Fruit fly (Drosophila melanogaster) whole organism, wandering third instar larva: ENCODE data around the gene CG17839.

Experiments used
- CG32264 ChIP-seq: fragments of 200-800 bp; sonication (Bioruptor generic); optimal IDR thresholded peaks from 2 replicates; lab custom pipeline; 2016; ENCODE audit warnings: missing biosample characterization, missing genetic modification characterization
- CG9705 ChIP-seq: fragments of 200-800 bp; sonication (Bioruptor generic); optimal IDR thresholded peaks from 2 replicates; lab custom pipeline; 2018; ENCODE audit warnings: missing biosample characterization, mild to moderate bottlenecking, missing genetic modification characterization
- CrebA ChIP-seq: fragments of 200-800 bp; sonication (Bioruptor generic); optimal IDR thresholded peaks from 2 replicates; lab custom pipeline; 2016; ENCODE audit warnings: missing biosample characterization, mild to moderate bottlenecking, missing genetic modification characterization, borderline replicate concordance
- Dif ChIP-seq: fragments of 200-275, 200-300 bp; sonication (Bioruptor generic); optimal IDR thresholded peaks from 2 replicates; lab custom pipeline; 2018; ENCODE audit warnings: missing biosample characterization, missing genetic modification characterization; ENCODE audit not compliant: partially characterized antibody
- GATAd ChIP-seq: sonication (Bioruptor generic); optimal IDR thresholded peaks from 2 replicates; lab custom pipeline; 2016; ENCODE audit warnings: missing biosample characterization, missing genetic modification characterization
- HLH106 ChIP-seq: fragments of 200-800 bp; optimal IDR thresholded peaks from 3 replicates; lab custom pipeline; 2019; ENCODE audit warnings: missing biosample characterization, mild to moderate bottlenecking, missing genetic modification characterization, moderate library complexity
- Hnf4 ChIP-seq: fragments of 200-800 bp; sonication (Bioruptor generic); optimal IDR thresholded peaks from 2 replicates; lab custom pipeline; 2016; ENCODE audit warnings: missing biosample characterization, mild to moderate bottlenecking, missing genetic modification characterization
- Hr78 ChIP-seq: fragments of >200 bp; optimal IDR thresholded peaks from 2 replicates; lab custom pipeline; 2017; ENCODE audit warnings: missing biosample characterization, missing genetic modification characterization
- Hr83 ChIP-seq: fragments of 200-300 bp; sonication (Bioruptor generic); optimal IDR thresholded peaks from 2 replicates; lab custom pipeline; 2016; ENCODE audit warnings: missing biosample characterization, mild to moderate bottlenecking, missing genetic modification characterization, moderate library complexity; ENCODE audit not compliant: poor library complexity, severe bottlenecking
- Jra ChIP-seq: sonication (Bioruptor generic); optimal IDR thresholded peaks from 2 replicates; lab custom pipeline; 2016; ENCODE audit warnings: missing biosample characterization, missing genetic modification characterization
- Mio ChIP-seq: sonication (Bioruptor generic); optimal IDR thresholded peaks from 2 replicates; lab custom pipeline; 2016; ENCODE audit warnings: missing biosample characterization, missing genetic modification characterization
- Myc ChIP-seq: fragments of >200 bp; optimal IDR thresholded peaks from 2 replicates; lab custom pipeline; 2017
- N ChIP-seq: fragments of >200 bp; optimal IDR thresholded peaks from 2 replicates; lab custom pipeline; 2018; ENCODE audit warnings: missing biosample characterization, missing external identifiers, missing genetic modification characterization
- OdsH ChIP-seq: fragments of 200-800 bp; sonication (Bioruptor generic); optimal IDR thresholded peaks from 2 replicates; lab custom pipeline; 2016; ENCODE audit warnings: missing biosample characterization, mild to moderate bottlenecking, missing genetic modification characterization
- Rel ChIP-seq, 2 experiments: fragments of 200-800 bp; sonication (Bioruptor generic) in 1 of 2; optimal IDR thresholded peaks; 2 replicates in 1 of 2; 3 replicates in 1 of 2; lab custom pipeline; 2016 to 2019; ENCODE audit warnings: mild to moderate bottlenecking in 2 of 2, missing biosample characterization in 2 of 2, missing genetic modification characterization in 2 of 2, moderate library complexity in 1 of 2
- Sp1 ChIP-seq: fragments of 200-800 bp; sonication (Bioruptor generic); optimal IDR thresholded peaks from 3 replicates; lab custom pipeline; 2019; ENCODE audit warnings: missing biosample characterization, mild to moderate bottlenecking, missing genetic modification characterization, moderate library complexity
- Vsx2 ChIP-seq: fragments of 200-300, 225-300 bp; sonication (Bioruptor generic); optimal IDR thresholded peaks from 2 replicates; lab custom pipeline; 2018; ENCODE audit warnings: missing biosample characterization, missing genetic modification characterization; ENCODE audit not compliant: partially characterized antibody
- br ChIP-seq: fragments of 200-800 bp; sonication (Bioruptor generic); optimal IDR thresholded peaks from 2 replicates; lab custom pipeline; 2016; ENCODE audit warnings: missing biosample characterization, missing genetic modification characterization
- brk ChIP-seq: fragments of 200-800 bp; sonication (Bioruptor generic); optimal IDR thresholded peaks from 2 replicates; lab custom pipeline; 2016; ENCODE audit warnings: missing biosample characterization, mild to moderate bottlenecking, missing genetic modification characterization
- dl ChIP-seq, 2 experiments: fragments of 175-275, 200-275 bp in 1 of 2; fragments of 200-275 bp in 1 of 2; sonication (Bioruptor generic); optimal IDR thresholded peaks; lab custom pipeline; 2018; ENCODE audit warnings: mild to moderate bottlenecking in 2 of 2, missing biosample characterization in 2 of 2, missing genetic modification characterization in 2 of 2, moderate library complexity in 2 of 2; ENCODE audit not compliant: partially characterized antibody in 2 of 2, insufficient read depth in 1 of 2
- dmrt93B ChIP-seq: fragments of 200-800 bp; sonication (Bioruptor generic); optimal IDR thresholded peaks from 2 replicates; lab custom pipeline; 2018; ENCODE audit warnings: missing biosample characterization, mild to moderate bottlenecking, missing genetic modification characterization
- dsf ChIP-seq: sonication (Bioruptor generic); optimal IDR thresholded peaks from 2 replicates; lab custom pipeline; 2016; ENCODE audit warnings: missing biosample characterization, missing genetic modification characterization, borderline replicate concordance
- ey ChIP-seq: fragments of 200-800 bp; sonication (Bioruptor generic); optimal IDR thresholded peaks from 2 replicates; lab custom pipeline; 2016; ENCODE audit warnings: missing biosample characterization, missing genetic modification characterization
- foxo ChIP-seq, 2 experiments: fragments of 200-800 bp; sonication (Bioruptor generic); optimal IDR thresholded peaks; 2 replicates in 1 of 2; 3 replicates in 1 of 2; lab custom pipeline; 2016 to 2017; ENCODE audit warnings: missing biosample characterization in 2 of 2, missing genetic modification characterization in 2 of 2
- fru ChIP-seq: fragments of 200-800 bp; sonication (Bioruptor generic); optimal IDR thresholded peaks from 3 replicates; lab custom pipeline; 2016; ENCODE audit warnings: missing biosample characterization, mild to moderate bottlenecking, missing genetic modification characterization
- h ChIP-seq: fragments of 200-800 bp; sonication (Bioruptor generic); optimal IDR thresholded peaks from 3 replicates; lab custom pipeline; 2016; ENCODE audit warnings: missing biosample characterization, mild to moderate bottlenecking, missing genetic modification characterization
- jim ChIP-seq: fragments of 175-275, 200-325 bp; sonication (Bioruptor generic); optimal IDR thresholded peaks from 2 replicates; lab custom pipeline; 2016; ENCODE audit warnings: missing biosample characterization, mild to moderate bottlenecking, missing genetic modification characterization
- lola ChIP-seq: fragments of >200 bp; optimal IDR thresholded peaks from 2 replicates; lab custom pipeline; 2017; ENCODE audit warnings: missing biosample characterization, missing genetic modification characterization
- pan ChIP-seq: fragments of >200 bp; optimal IDR thresholded peaks from 2 replicates; lab custom pipeline; 2017
- psq ChIP-seq: fragments of 200-800 bp; sonication (Bioruptor generic); optimal IDR thresholded peaks from 3 replicates; lab custom pipeline; 2017; ENCODE audit warnings: missing biosample characterization, mild to moderate bottlenecking, missing genetic modification characterization, moderate library complexity
- rgr ChIP-seq: fragments of 200-800 bp; sonication (Bioruptor generic); optimal IDR thresholded peaks from 3 replicates; lab custom pipeline; 2016; ENCODE audit warnings: missing biosample characterization, mild to moderate bottlenecking, missing genetic modification characterization
- sage ChIP-seq: fragments of 200-800 bp; sonication (Bioruptor generic); optimal IDR thresholded peaks from 2 replicates; lab custom pipeline; 2016; ENCODE audit warnings: missing biosample characterization, mild to moderate bottlenecking, missing genetic modification characterization
- sv ChIP-seq: fragments of 200-800 bp; sonication (Bioruptor generic); optimal IDR thresholded peaks from 3 replicates; lab custom pipeline; 2016; ENCODE audit warnings: missing biosample characterization, missing genetic modification characterization
- tai ChIP-seq: sonication (Bioruptor generic); optimal IDR thresholded peaks from 2 replicates; lab custom pipeline; 2016; ENCODE audit warnings: missing biosample characterization, missing genetic modification characterization
- usp ChIP-seq: fragments of >200 bp; optimal IDR thresholded peaks from 2 replicates; lab custom pipeline; 2017; ENCODE audit warnings: missing biosample characterization, missing genetic modification characterization
- woc ChIP-seq: sonication (Bioruptor generic); optimal IDR thresholded peaks from 2 replicates; lab custom pipeline; 2016; ENCODE audit warnings: missing biosample characterization, mild to moderate bottlenecking, missing genetic modification characterization

Gene CG17839

dm6 chr3L:14757464-14758384 is 47.2 kb upstream of the CG17839 start, which contains the start of gene CG42507:
Gene CG42507, minus strand, starts transcription at chr3L:14757962.
- TF ChIP-seq usp (GFP tag; lab: Kevin White, UChicago), result no peak
- TF ChIP-seq Rel (GFP tag; optimal IDR thresholded peaks at IDR 0.05; lab: Kevin White, UChicago), result peak; percentile 85
- peak; percentile 45 for TF ChIP-seq Rel (tag; optimal IDR thresholded peaks at IDR 0.05; lab: Kevin White, UChicago)
- TF ChIP-seq lola (GFP tag; lab: Kevin White, UChicago), result no peak
- no peak for TF ChIP-seq Jra (GFP tag; lab: Kevin White, UChicago)
- TF ChIP-seq dsf, result no peak
- no peak for TF ChIP-seq rgr (GFP tag; lab: Kevin White, UChicago)
- TF ChIP-seq Hnf4, result peak; percentile 19
- TF ChIP-seq Myc, result no peak
- peak; percentile 71 for TF ChIP-seq Hr83 (GFP tag; lab: Kevin White, UChicago)
- no peak for TF ChIP-seq h
- TF ChIP-seq foxo (GFP tag; optimal IDR thresholded peaks at IDR 0.05; lab: Kevin White, UChicago), result peak in 1 of 2 experiments; percentile 61
- no peak for TF ChIP-seq OdsH (GFP tag; lab: Kevin White, UChicago)
- TF ChIP-seq CG32264 (GFP tag; lab: Kevin White, UChicago), result peak; percentile 19
- TF ChIP-seq N, result no peak
- TF ChIP-seq br (GFP tag; lab: Kevin White, UChicago), result peak; percentile 55
- no peak for TF ChIP-seq Hr78 (GFP tag; lab: Kevin White, UChicago)
- no peak for TF ChIP-seq CG9705 (GFP tag; lab: Kevin White, UChicago)
- peak; percentile 48 for TF ChIP-seq sage
- no peak for TF ChIP-seq ey (GFP tag; lab: Kevin White, UChicago)
- no peak for TF ChIP-seq jim (GFP tag; lab: Kevin White, UChicago)
- TF ChIP-seq dl (GFP tag; optimal IDR thresholded peaks at IDR 0.05; lab: Kevin White, UChicago; ENCODE audit: insufficient read depth in 1 of 2, partially characterized antibody in 2 of 2), result peak; percentile 33 to 77
- TF ChIP-seq brk (GFP tag; lab: Kevin White, UChicago), result peak; percentile 63
- no peak for TF ChIP-seq HLH106 (tag; lab: Kevin White, UChicago)
- TF ChIP-seq sv (GFP tag; lab: Kevin White, UChicago), result no peak
- peak; percentile 26 for TF ChIP-seq Vsx2 (GFP tag; lab: Kevin White, UChicago)
- peak; percentile 96 for TF ChIP-seq CrebA
- TF ChIP-seq Mio, result no peak
- TF ChIP-seq psq (GFP tag; lab: Kevin White, UChicago), result no peak
- no peak for TF ChIP-seq tai (GFP tag; lab: Kevin White, UChicago)
- TF ChIP-seq Dif (GFP tag; lab: Kevin White, UChicago), result peak; percentile 87
- peak; percentile 2 for TF ChIP-seq fru

- no peak for TF ChIP-seq CG32264 (GFP tag; lab: Kevin White, UChicago)
- TF ChIP-seq psq (GFP tag; lab: Kevin White, UChicago), result no peak
- no peak for TF ChIP-seq lola (GFP tag; lab: Kevin White, UChicago)
- TF ChIP-seq Sp1 (GFP tag; lab: Kevin White, UChicago), result no peak
- TF ChIP-seq usp (GFP tag; lab: Kevin White, UChicago), result no peak
- no peak for TF ChIP-seq jim (GFP tag; lab: Kevin White, UChicago)
- TF ChIP-seq Dif (GFP tag; lab: Kevin White, UChicago), result peak; percentile 28
- no peak for TF ChIP-seq Mio
- TF ChIP-seq ey (GFP tag; lab: Kevin White, UChicago), result no peak
- TF ChIP-seq dl (GFP tag; optimal IDR thresholded peaks at IDR 0.05; lab: Kevin White, UChicago; ENCODE audit: insufficient read depth in 1 of 2, partially characterized antibody in 2 of 2), result peak in 1 of 2 experiments; percentile 20
These were observed 46.2 kb upstream of the CG17839 start for dm6 chr3L:14758730-14759096.

- TF ChIP-seq N, result no peak
- TF ChIP-seq Hr78 (GFP tag; lab: Kevin White, UChicago), result no peak
- TF ChIP-seq h, result peak; percentile 99
- TF ChIP-seq Mio, result peak; percentile 92
- peak; percentile 99 for TF ChIP-seq dmrt93B (GFP tag; lab: Kevin White, UChicago)
- peak; percentile 100 for TF ChIP-seq HLH106 (tag; lab: Kevin White, UChicago)
- TF ChIP-seq rgr (GFP tag; lab: Kevin White, UChicago), result peak; percentile 99
- peak; percentile 91 for TF ChIP-seq GATAd (GFP tag; lab: Kevin White, UChicago)
- peak; percentile 95 for TF ChIP-seq brk (GFP tag; lab: Kevin White, UChicago)
- TF ChIP-seq Dif (GFP tag; lab: Kevin White, UChicago), result peak; percentile 32
- TF ChIP-seq pan (lab: Kevin White, UChicago), result no peak
- TF ChIP-seq woc (GFP tag; lab: Kevin White, UChicago), result peak; percentile 99
- TF ChIP-seq dsf, result peak; percentile 93
- TF ChIP-seq ey (GFP tag; lab: Kevin White, UChicago), result peak; percentile 99
- TF ChIP-seq Myc, result no peak
- peak; percentile 97 for TF ChIP-seq Hnf4
- TF ChIP-seq usp (GFP tag; lab: Kevin White, UChicago), result peak; percentile 22
- peak; percentile 99 for TF ChIP-seq Sp1 (GFP tag; lab: Kevin White, UChicago)
- TF ChIP-seq Rel (GFP tag; optimal IDR thresholded peaks at IDR 0.05; lab: Kevin White, UChicago), result peak; percentile 95
- peak; percentile 96 for TF ChIP-seq Rel (tag; optimal IDR thresholded peaks at IDR 0.05; lab: Kevin White, UChicago)
- peak; percentile 98 for TF ChIP-seq tai (GFP tag; lab: Kevin White, UChicago)
- peak; percentile 97 for TF ChIP-seq Jra (GFP tag; lab: Kevin White, UChicago)
- TF ChIP-seq Hr83 (GFP tag; lab: Kevin White, UChicago), result no peak
- TF ChIP-seq sv (GFP tag; lab: Kevin White, UChicago), result peak; percentile 99
- no peak for TF ChIP-seq lola (GFP tag; lab: Kevin White, UChicago)
- TF ChIP-seq OdsH (GFP tag; lab: Kevin White, UChicago), result peak; percentile 99
- peak; percentile 95 for TF ChIP-seq CG32264 (GFP tag; lab: Kevin White, UChicago)
- TF ChIP-seq dl (GFP tag; optimal IDR thresholded peaks at IDR 0.05; lab: Kevin White, UChicago; ENCODE audit: insufficient read depth in 1 of 2, partially characterized antibody in 2 of 2), result peak; percentile 52
- TF ChIP-seq CrebA, result peak; percentile 95
These were observed 45.7 kb upstream of the CG17839 start for dm6 chr3L:14759097-14759795.
